Fruit fly (Drosophila melanogaster) whole organism, embryonic: ENCODE measurements around the gene Dtg.

Experiments used
- ATbp ChIP-seq: fragments of 200-800 bp; sonication (Bioruptor generic); optimal IDR thresholded peaks from 2 replicates; lab custom pipeline; 2017; ENCODE audit warnings: missing biosample characterization, mild to moderate bottlenecking, missing genetic modification characterization, missing genetic modification reagents
- Ada2b ChIP-seq: fragments of 200-800 bp; sonication (Bioruptor generic); IDR thresholded peaks from 2 replicates; pipeline ENCODE4 v1.3.6; 2022; ENCODE audit warnings: missing biosample characterization, missing genetic modification characterization
- Asciz ChIP-seq: fragments of 200-800 bp; sonication (Bioruptor generic); optimal IDR thresholded peaks from 2 replicates; lab custom pipeline; 2017; ENCODE audit warnings: missing biosample characterization, mild to moderate bottlenecking, missing genetic modification characterization, missing genetic modification reagents
- Bteb2 ChIP-seq: fragments of 200-800 bp; sonication (Bioruptor generic); optimal IDR thresholded peaks from 2 replicates; lab custom pipeline; 2016; ENCODE audit warnings: missing biosample characterization, missing genetic modification characterization
- CG11398 ChIP-seq: fragments of 200-800 bp; sonication (Bioruptor generic); optimal IDR thresholded peaks from 2 replicates; lab custom pipeline; 2016; ENCODE audit warnings: missing biosample characterization, missing genetic modification characterization
- CG11504 ChIP-seq: fragments of 200-800 bp; sonication (Bioruptor generic); optimal IDR thresholded peaks from 3 replicates; lab custom pipeline; 2019; ENCODE audit warnings: missing biosample characterization, mild to moderate bottlenecking, missing genetic modification characterization, moderate library complexity
- CG12236 ChIP-seq: fragments of 200-800 bp; sonication (Bioruptor generic); optimal IDR thresholded peaks from 2 replicates; lab custom pipeline; 2016; ENCODE audit warnings: missing biosample characterization, missing genetic modification characterization
- CG12299 ChIP-seq: fragments of 200-800 bp; sonication (Bioruptor generic); optimal IDR thresholded peaks from 2 replicates; lab custom pipeline; 2018; ENCODE audit warnings: missing biosample characterization, mild to moderate bottlenecking, missing genetic modification characterization
- CG13424 ChIP-seq: fragments of 200-800 bp; sonication (Bioruptor generic); optimal IDR thresholded peaks from 2 replicates; lab custom pipeline; 2019; ENCODE audit warnings: missing biosample characterization, mild to moderate bottlenecking, missing genetic modification characterization, moderate library complexity
- CG14860 ChIP-seq: fragments of 200-800 bp; sonication (Bioruptor generic); IDR thresholded peaks from 3 replicates; pipeline ENCODE4 v1.3.6; 2022; ENCODE audit warnings: missing biosample characterization, missing genetic modification characterization; ENCODE audit not compliant: partially characterized antibody
- CG16863 ChIP-seq: fragments of 200-800 bp; sonication (Bioruptor generic); optimal IDR thresholded peaks from 3 replicates; lab custom pipeline; 2016; ENCODE audit warnings: missing biosample characterization, missing genetic modification characterization
- CG17186 ChIP-seq: fragments of 200-800 bp; sonication (Bioruptor generic); optimal IDR thresholded peaks from 3 replicates; lab custom pipeline; 2017; ENCODE audit warnings: missing biosample characterization, missing genetic modification reagents, missing genetic modification characterization
- CG1792 ChIP-seq: fragments of 200-800 bp; sonication (Bioruptor generic); optimal IDR thresholded peaks from 2 replicates; lab custom pipeline; 2016; ENCODE audit warnings: missing biosample characterization, missing genetic modification characterization
- CG18476 ChIP-seq: fragments of 200-800 bp; sonication (Bioruptor generic); optimal IDR thresholded peaks from 2 replicates; lab custom pipeline; 2016; ENCODE audit warnings: missing biosample characterization, mild to moderate bottlenecking, missing genetic modification characterization
- CG2120 ChIP-seq: fragments of 200-800 bp; sonication (Bioruptor generic); optimal IDR thresholded peaks from 3 replicates; lab custom pipeline; 2016; ENCODE audit warnings: missing biosample characterization, missing genetic modification characterization
- CG2202 ChIP-seq: fragments of 200-800 bp; sonication (Bioruptor generic); optimal IDR thresholded peaks from 2 replicates; lab custom pipeline; 2018; ENCODE audit warnings: missing biosample characterization, mild to moderate bottlenecking, missing genetic modification characterization
- CG42726 ChIP-seq: fragments of 200-800 bp; sonication (Bioruptor generic); IDR thresholded peaks from 2 replicates; pipeline ENCODE4 v1.3.6; 2022; ENCODE audit warnings: missing biosample characterization, missing genetic modification characterization; ENCODE audit not compliant: partially characterized antibody
- CG4328 ChIP-seq: fragments of 200-800 bp; sonication (Bioruptor generic); optimal IDR thresholded peaks from 3 replicates; lab custom pipeline; 2017; ENCODE audit warnings: missing biosample characterization, missing genetic modification reagents, missing genetic modification characterization
- CG5180 ChIP-seq: fragments of 200-800 bp; sonication (Bioruptor generic); optimal IDR thresholded peaks from 3 replicates; lab custom pipeline; 2017; ENCODE audit warnings: missing biosample characterization, missing genetic modification characterization, mild to moderate bottlenecking, moderate library complexity, missing genetic modification reagents
- CG6689 ChIP-seq: fragments of 200-800 bp; sonication (Bioruptor generic); IDR thresholded peaks from 2 replicates; pipeline ENCODE4 v1.3.6; 2022; ENCODE audit warnings: missing biosample characterization, missing genetic modification characterization
- CG6813 ChIP-seq: fragments of 200-800 bp; sonication (Bioruptor generic); optimal IDR thresholded peaks from 2 replicates; lab custom pipeline; 2017; ENCODE audit warnings: missing biosample characterization, missing genetic modification characterization, mild to moderate bottlenecking, moderate library complexity, missing genetic modification reagents
- CG6854 ChIP-seq: fragments of 200-800 bp; sonication (Bioruptor generic); optimal IDR thresholded peaks from 3 replicates; lab custom pipeline; 2017; ENCODE audit warnings: missing biosample characterization, mild to moderate bottlenecking, missing genetic modification characterization
- CG7786 ChIP-seq: fragments of 200-800 bp; sonication (Bioruptor generic); optimal IDR thresholded peaks from 2 replicates; lab custom pipeline; 2016; ENCODE audit warnings: missing biosample characterization, missing genetic modification characterization
- Dad ChIP-seq: fragments of 200-800 bp; sonication (Bioruptor generic); optimal IDR thresholded peaks from 3 replicates; lab custom pipeline; 2016; ENCODE audit warnings: missing biosample characterization, missing genetic modification characterization
- Doc2 ChIP-seq: fragments of 200-800 bp; sonication (Bioruptor generic); IDR thresholded peaks from 2 replicates; pipeline ENCODE4 v1.3.6; 2022; ENCODE audit warnings: missing biosample characterization, missing genetic modification characterization
- Gsc ChIP-seq: fragments of 200-800 bp; sonication (Bioruptor generic); IDR thresholded peaks from 2 replicates; pipeline ENCODE4 v1.3.6; 2022; ENCODE audit warnings: missing biosample characterization, missing genetic modification characterization
- HLH4C ChIP-seq: fragments of 200-800 bp; sonication (Bioruptor generic); IDR thresholded peaks from 3 replicates; pipeline ENCODE4 v1.3.6; 2022; ENCODE audit warnings: missing biosample characterization, missing genetic modification characterization; ENCODE audit not compliant: partially characterized antibody
- Lhr ChIP-seq: fragments of 200-800 bp; sonication (Bioruptor generic); optimal IDR thresholded peaks from 3 replicates; lab custom pipeline; 2017; ENCODE audit warnings: mild to moderate bottlenecking, missing biosample characterization, missing genetic modification reagents, missing genetic modification characterization
- Mes4 ChIP-seq: fragments of 200-800 bp; sonication (Bioruptor generic); optimal IDR thresholded peaks from 2 replicates; lab custom pipeline; 2016; ENCODE audit warnings: missing biosample characterization, missing genetic modification characterization
- Neu2 ChIP-seq: fragments of 200-800 bp; sonication (Bioruptor generic); optimal IDR thresholded peaks from 3 replicates; lab custom pipeline; 2016; ENCODE audit warnings: missing biosample characterization, missing genetic modification characterization, borderline replicate concordance
- Nf-YC ChIP-seq: fragments of 200-800 bp; optimal IDR thresholded peaks from 3 replicates; lab custom pipeline; 2019; ENCODE audit warnings: missing biosample characterization, mild to moderate bottlenecking, missing genetic modification characterization, moderate library complexity
- Ravus ChIP-seq: fragments of 200-800 bp; sonication (Bioruptor generic); IDR thresholded peaks from 2 replicates; pipeline ENCODE4 v1.3.6; 2022; ENCODE audit warnings: missing biosample characterization, missing genetic modification characterization
- Xbp1 ChIP-seq: fragments of 200-800 bp; sonication (Bioruptor generic); optimal IDR thresholded peaks from 3 replicates; lab custom pipeline; 2016; ENCODE audit warnings: missing biosample characterization, mild to moderate bottlenecking, missing genetic modification characterization
- amos ChIP-seq: fragments of 200-800 bp; sonication (Bioruptor generic); IDR thresholded peaks from 2 replicates; pipeline ENCODE4 v1.3.6; 2022; ENCODE audit warnings: missing biosample characterization, missing genetic modification characterization; ENCODE audit not compliant: partially characterized antibody
- az2 ChIP-seq: fragments of 200-800 bp; sonication (Bioruptor generic); optimal IDR thresholded peaks from 3 replicates; lab custom pipeline; 2016; ENCODE audit warnings: missing biosample characterization, missing genetic modification characterization
- cas ChIP-seq: fragments of 200-800 bp; sonication (Bioruptor generic); IDR thresholded peaks from 2 replicates; pipeline ENCODE4 v1.3.6; 2022; ENCODE audit warnings: missing biosample characterization, missing genetic modification characterization
- fd96Cb ChIP-seq: fragments of 200-800 bp; sonication (Bioruptor generic); optimal IDR thresholded peaks from 2 replicates; lab custom pipeline; 2018; ENCODE audit warnings: missing biosample characterization, mild to moderate bottlenecking, missing genetic modification characterization, moderate library complexity
- gcm ChIP-seq: fragments of 200-800 bp; sonication (Bioruptor generic); optimal IDR thresholded peaks from 2 replicates; lab custom pipeline; 2019; ENCODE audit warnings: missing biosample characterization, mild to moderate bottlenecking, missing genetic modification characterization, moderate library complexity
- jing ChIP-seq: fragments of 200-800 bp; sonication (Bioruptor generic); optimal IDR thresholded peaks from 2 replicates; lab custom pipeline; 2018; ENCODE audit warnings: missing biosample characterization, mild to moderate bottlenecking, missing genetic modification characterization
- knrl ChIP-seq: fragments of 200-800 bp; sonication (Bioruptor generic); IDR thresholded peaks from 3 replicates; pipeline ENCODE4 v1.3.6; 2022; ENCODE audit warnings: missing biosample characterization, missing genetic modification characterization; ENCODE audit not compliant: partially characterized antibody
- mirr ChIP-seq: fragments of 200-800 bp; sonication (Bioruptor generic); optimal IDR thresholded peaks from 3 replicates; lab custom pipeline; 2018; ENCODE audit warnings: missing biosample characterization, mild to moderate bottlenecking, missing genetic modification characterization
- nerfin-2 ChIP-seq: fragments of 200-800 bp; sonication (Bioruptor generic); IDR thresholded peaks from 2 replicates; pipeline ENCODE4 v1.3.6; 2022; ENCODE audit warnings: missing biosample characterization, missing genetic modification characterization; ENCODE audit not compliant: partially characterized antibody
- odd ChIP-seq: fragments of 200-800 bp; sonication (Bioruptor generic); optimal IDR thresholded peaks from 2 replicates; lab custom pipeline; 2017; ENCODE audit warnings: missing biosample characterization, mild to moderate bottlenecking, missing genetic modification characterization
- pan ChIP-seq, 4 experiments: fragments of >200 bp in 3 of 4; fragments of 200-800 bp in 1 of 4; sonication (Bioruptor generic) in 1 of 4; optimal IDR thresholded peaks in 3 of 4; IDR thresholded peaks in 1 of 4; 2 replicates each; pipeline versions ENCODE4 v1.3.6 to Lab custom; 2017 to 2022; ENCODE audit warnings: missing biosample characterization in 2 of 4, missing genetic modification characterization in 2 of 4, mixed read lengths in 1 of 4
- pum ChIP-seq: fragments of 200-800 bp; sonication (Bioruptor generic); optimal IDR thresholded peaks from 2 replicates; lab custom pipeline; 2016; ENCODE audit warnings: missing biosample characterization, missing genetic modification characterization
- slp2 ChIP-seq: fragments of 200-800 bp; sonication (Bioruptor generic); optimal IDR thresholded peaks from 2 replicates; lab custom pipeline; 2016; ENCODE audit warnings: missing biosample characterization, missing genetic modification characterization
- so ChIP-seq: fragments of 200-800 bp; sonication (Bioruptor generic); IDR thresholded peaks from 3 replicates; pipeline ENCODE4 v1.3.6; 2022; ENCODE audit warnings: missing biosample characterization, missing genetic modification characterization
- zen ChIP-seq: fragments of 200-800 bp; sonication (Bioruptor generic); optimal IDR thresholded peaks from 3 replicates; lab custom pipeline; 2018; ENCODE audit warnings: missing biosample characterization, mild to moderate bottlenecking, missing genetic modification characterization, moderate library complexity
- zfh2 ChIP-seq: fragments of 200-800 bp; sonication (Bioruptor generic); optimal IDR thresholded peaks from 2 replicates; lab custom pipeline; 2016; ENCODE audit warnings: missing biosample characterization, missing genetic modification characterization

The Dtg gene

DNA sequence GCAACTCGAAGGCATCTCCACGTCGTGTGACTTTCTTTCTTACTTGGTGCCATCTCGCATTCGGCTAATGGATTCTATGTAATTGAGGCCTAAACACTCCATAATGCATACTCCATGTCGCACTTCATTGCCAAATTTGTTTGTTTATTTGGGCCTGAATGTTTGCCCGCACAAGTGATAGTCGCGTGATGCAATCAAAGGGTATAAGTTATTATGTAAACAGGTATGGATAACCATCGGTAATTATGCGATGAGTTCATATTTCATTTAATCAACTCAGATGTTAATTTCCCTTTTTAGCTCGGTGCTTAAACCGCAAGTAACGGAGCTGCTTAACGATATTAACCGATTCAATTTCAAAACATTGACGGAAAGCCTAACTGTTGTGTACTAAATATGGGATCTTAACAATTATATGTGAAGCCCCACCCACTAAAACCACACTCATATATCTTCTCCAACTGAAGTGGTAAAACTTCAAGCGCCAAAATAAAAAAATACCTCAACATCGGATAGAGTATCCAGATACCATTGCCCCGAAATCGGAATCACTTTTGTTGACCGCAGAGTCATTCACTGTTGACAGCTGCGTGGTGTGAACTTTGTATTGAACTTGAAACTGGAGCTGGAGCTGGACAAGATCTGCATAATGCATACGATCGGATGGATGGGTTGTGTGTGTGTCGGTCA lies 3.1 kb upstream of the Dtg start (continued):
- TF ChIP-seq amos (GFP tag; lab: Robert Waterston, UW) (no peak), CG13424 (tag; lab: Kevin White, UChicago) (peak; percentile 15), nerfin-2 (no peak), CG12236 (GFP tag; lab: Kevin White, UChicago) (no peak), CG6689 (GFP tag; lab: Robert Waterston, UW) (no peak), CG17186 (GFP tag; lab: Kevin White, UChicago) (no peak), Doc2 (GFP tag; lab: Robert Waterston, UW) (no peak), CG11504 (tag; lab: Kevin White, UChicago) (peak; percentile 46), zfh2 (GFP tag; lab: Kevin White, UChicago) (no peak), CG12299 (tag; lab: Kevin White, UChicago) (no peak), CG5180 (no peak), Mes4 (GFP tag; lab: Kevin White, UChicago) (peak; percentile 19), Ada2b (no peak), CG6854 (GFP tag; lab: Kevin White, UChicago) (no peak), gcm (GFP tag; lab: Kevin White, UChicago) (no peak), Xbp1 (GFP tag; lab: Kevin White, UChicago) (peak; percentile 20), fd96Cb (tag; lab: Kevin White, UChicago) (no peak), mirr (GFP tag; lab: Kevin White, UChicago) (no peak), pum (GFP tag; lab: Kevin White, UChicago) (no peak), CG16863 (GFP tag; lab: Kevin White, UChicago) (no peak), CG2202 (tag; lab: Kevin White, UChicago) (no peak), Neu2 (GFP tag; lab: Kevin White, UChicago) (no peak), CG14860 (GFP tag; lab: Robert Waterston, UW) (no peak), CG4328 (GFP tag; lab: Kevin White, UChicago) (no peak), CG2120 (no peak), Ravus (no peak), CG1792 (GFP tag; lab: Kevin White, UChicago) (no peak), Dad (no peak), CG11398 (GFP tag; lab: Kevin White, UChicago) (no peak), jing (peak; percentile 26), odd (GFP tag; lab: Kevin White, UChicago) (no peak), cas (GFP tag; lab: Robert Waterston, UW) (no peak), so (no peak; the same call in 2 of the 3 replicates), knrl (GFP tag; lab: Robert Waterston, UW) (no peak), Lhr (GFP tag; lab: Kevin White, UChicago) (no peak), pan (optimal IDR thresholded peaks at IDR 0.05; lab: Kevin White, UChicago) (no peak), pan (GFP tag; optimal IDR thresholded peaks at IDR 0.05 in 1 of 2, IDR thresholded peaks at IDR 0.05 in 1 of 2) (no peak), CG7786 (GFP tag; lab: Kevin White, UChicago) (no peak), ATbp (GFP tag; lab: Kevin White, UChicago) (peak; percentile 43), az2 (no peak), CG42726 (GFP tag; lab: Robert Waterston, UW) (no peak), Nf-YC (no peak), Gsc (no peak), slp2 (GFP tag; lab: Kevin White, UChicago) (no peak), CG6813 (GFP tag; lab: Kevin White, UChicago) (no peak), Bteb2 (no peak), zen (tag; lab: Kevin White, UChicago) (no peak), HLH4C (no peak), CG18476 (no peak), Asciz (GFP tag; lab: Kevin White, UChicago) (no peak)
